Fruit fly (Drosophila melanogaster) whole organism, embryonic: ENCODE measurements around the gene CG46467.

Source experiments
- Adf1 ChIP-seq: fragments of 200-800 bp; sonication (Bioruptor generic); IDR thresholded peaks from 2 replicates; pipeline ENCODE4 v1.3.6; 2022; ENCODE audit warnings: missing biosample characterization, missing genetic modification characterization
- B-H2 ChIP-seq: fragments of 200-800 bp; sonication (Bioruptor generic); optimal IDR thresholded peaks from 2 replicates; lab custom pipeline; 2018; ENCODE audit warnings: missing biosample characterization, mild to moderate bottlenecking, missing genetic modification characterization
- CG10267 ChIP-seq: fragments of 200-800 bp; sonication (Bioruptor generic); optimal IDR thresholded peaks from 2 replicates; lab custom pipeline; 2018; ENCODE audit warnings: missing biosample characterization, mild to moderate bottlenecking, missing genetic modification characterization, moderate library complexity
- CG12071 ChIP-seq: fragments of 200-800 bp; sonication (Bioruptor generic); optimal IDR thresholded peaks from 3 replicates; lab custom pipeline; 2018; ENCODE audit warnings: missing biosample characterization, mild to moderate bottlenecking, missing genetic modification characterization
- CG12236 ChIP-seq: fragments of 200-800 bp; sonication (Bioruptor generic); optimal IDR thresholded peaks from 2 replicates; lab custom pipeline; 2016; ENCODE audit warnings: missing biosample characterization, missing genetic modification characterization
- CG12744 ChIP-seq: fragments of 200-800 bp; sonication (Bioruptor generic); optimal IDR thresholded peaks from 2 replicates; lab custom pipeline; 2016; ENCODE audit warnings: missing biosample characterization, missing genetic modification characterization
- CG14710 ChIP-seq: fragments of 200-800 bp; sonication (Bioruptor generic); optimal IDR thresholded peaks from 3 replicates; lab custom pipeline; 2019; ENCODE audit warnings: missing biosample characterization, mild to moderate bottlenecking, missing genetic modification characterization, moderate library complexity
- CG15011 ChIP-seq: fragments of 200-800 bp; sonication (Bioruptor generic); optimal IDR thresholded peaks from 3 replicates; lab custom pipeline; 2018; ENCODE audit warnings: missing biosample characterization, mild to moderate bottlenecking, missing genetic modification characterization
- CG17328 ChIP-seq: fragments of 200-800 bp; sonication (Bioruptor generic); IDR thresholded peaks from 2 replicates; pipeline ENCODE4 v1.3.6; 2022; ENCODE audit warnings: missing biosample characterization, missing genetic modification characterization
- CG18764 ChIP-seq: fragments of 200-800 bp; sonication (Bioruptor generic); optimal IDR thresholded peaks from 3 replicates; lab custom pipeline; 2016; ENCODE audit warnings: missing biosample characterization, missing genetic modification characterization
- CG3838 ChIP-seq: fragments of 200-800 bp; sonication (Bioruptor generic); optimal IDR thresholded peaks from 3 replicates; lab custom pipeline; 2016; ENCODE audit warnings: missing biosample characterization, missing genetic modification characterization
- CG43689 ChIP-seq: fragments of 200-800 bp; sonication (Bioruptor generic); IDR thresholded peaks from 2 replicates; pipeline ENCODE4 v1.3.6; 2022; ENCODE audit warnings: missing biosample characterization, missing genetic modification characterization
- CG4730 ChIP-seq: fragments of 200-800 bp; sonication (Bioruptor generic); IDR thresholded peaks from 2 replicates; pipeline ENCODE4 v1.3.6; 2022; ENCODE audit warnings: missing biosample characterization, missing genetic modification characterization
- CG6254 ChIP-seq: fragments of 200-800 bp; sonication (Bioruptor generic); optimal IDR thresholded peaks from 3 replicates; lab custom pipeline; 2017; ENCODE audit warnings: mild to moderate bottlenecking, missing biosample characterization, missing genetic modification reagents, missing genetic modification characterization
- CG9215 ChIP-seq: fragments of 200-800 bp; sonication (Bioruptor generic); IDR thresholded peaks from 2 replicates; pipeline ENCODE4 v1.3.6; 2022; ENCODE audit warnings: missing biosample characterization, missing genetic modification characterization
- Dek ChIP-seq: fragments of 200-800 bp; sonication (Bioruptor generic); optimal IDR thresholded peaks from 3 replicates; lab custom pipeline; 2019; ENCODE audit warnings: missing biosample characterization, mild to moderate bottlenecking, missing genetic modification characterization, moderate library complexity
- Dp ChIP-seq: fragments of 200-800 bp; sonication (Bioruptor generic); optimal IDR thresholded peaks from 2 replicates; lab custom pipeline; 2018; ENCODE audit warnings: missing biosample characterization, mild to moderate bottlenecking, missing genetic modification characterization, moderate library complexity
- Fer3 ChIP-seq: fragments of 200-800 bp; sonication (Bioruptor generic); optimal IDR thresholded peaks from 2 replicates; lab custom pipeline; 2018; ENCODE audit warnings: missing biosample characterization, mild to moderate bottlenecking, missing genetic modification characterization, moderate library complexity
- GATAe ChIP-seq: fragments of 200-800 bp; sonication (Bioruptor generic); conservative IDR thresholded peaks from 2 replicates; pipeline ENCODE4 v1.3.6; 2022; ENCODE audit warnings: missing biosample characterization, missing genetic modification characterization
- Gug ChIP-seq: fragments of 200-800 bp; sonication (Bioruptor generic); IDR thresholded peaks from 4 replicates; pipeline ENCODE4 v1.3.6; 2022; ENCODE audit warnings: missing biosample characterization, missing genetic modification characterization
- HHEX ChIP-seq: fragments of 200-800 bp; sonication (Bioruptor generic); optimal IDR thresholded peaks from 3 replicates; lab custom pipeline; 2017; ENCODE audit warnings: missing biosample characterization, mild to moderate bottlenecking, missing genetic modification characterization, missing genetic modification reagents
- Hsf ChIP-seq: fragments of 200-800 bp; sonication (Bioruptor generic); optimal IDR thresholded peaks from 3 replicates; lab custom pipeline; 2016; ENCODE audit warnings: missing biosample characterization, missing genetic modification characterization
- Kr ChIP-seq: fragments of 200-800 bp; sonication (Bioruptor generic); optimal IDR thresholded peaks from 2 replicates; lab custom pipeline; 2017; ENCODE audit warnings: missing biosample characterization, mild to moderate bottlenecking, missing genetic modification characterization
- NFAT ChIP-seq: fragments of 200-800 bp; sonication (Bioruptor generic); IDR thresholded peaks from 2 replicates; pipeline ENCODE4 v1.3.6; 2022; ENCODE audit warnings: missing biosample characterization, missing genetic modification characterization
- Ravus ChIP-seq: fragments of 200-800 bp; sonication (Bioruptor generic); IDR thresholded peaks from 2 replicates; pipeline ENCODE4 v1.3.6; 2022; ENCODE audit warnings: missing biosample characterization, missing genetic modification characterization
- TFAM ChIP-seq: fragments of 200-800 bp; sonication (Bioruptor generic); optimal IDR thresholded peaks from 2 replicates; lab custom pipeline; 2017; ENCODE audit warnings: missing biosample characterization, missing genetic modification characterization, inconsistent platforms
- Trl ChIP-seq, 3 experiments: fragments of >200 bp in 2 of 3; fragments of 200-800 bp in 1 of 3; sonication (Bioruptor generic) in 1 of 3; optimal IDR thresholded peaks; 2 replicates in 1 of 3; 3 replicates in 2 of 3; lab custom pipeline; 2016 to 2017; ENCODE audit warnings: missing biosample characterization in 1 of 3, missing genetic modification characterization in 1 of 3
- Xbp1 ChIP-seq: fragments of 200-800 bp; sonication (Bioruptor generic); optimal IDR thresholded peaks from 3 replicates; lab custom pipeline; 2016; ENCODE audit warnings: missing biosample characterization, mild to moderate bottlenecking, missing genetic modification characterization
- abd-A ChIP-seq: fragments of 200-800 bp; sonication (Bioruptor generic); optimal IDR thresholded peaks from 3 replicates; lab custom pipeline; 2019; ENCODE audit warnings: missing biosample characterization, mild to moderate bottlenecking, missing genetic modification characterization, moderate library complexity
- chif ChIP-seq, 2 experiments: fragments of 200-800 bp; sonication (Bioruptor generic); optimal IDR thresholded peaks; 3 replicates each; lab custom pipeline; 2016; ENCODE audit warnings: missing biosample characterization in 2 of 2, missing genetic modification characterization in 2 of 2
- chinmo ChIP-seq: fragments of 200-800 bp; sonication (Bioruptor generic); IDR thresholded peaks from 4 replicates; pipeline ENCODE4 v1.3.6; 2022; ENCODE audit warnings: missing biosample characterization, missing genetic modification characterization; ENCODE audit not compliant: partially characterized antibody
- chn ChIP-seq: fragments of 200-800 bp; sonication (Bioruptor generic); optimal IDR thresholded peaks from 2 replicates; lab custom pipeline; 2016; ENCODE audit warnings: missing biosample characterization, missing genetic modification characterization
- croc ChIP-seq: fragments of 200-800 bp; sonication (Bioruptor generic); conservative IDR thresholded peaks from 3 replicates; pipeline ENCODE4 v1.3.6; 2022; ENCODE audit warnings: missing biosample characterization, missing genetic modification characterization
- cwo ChIP-seq: fragments of 200-800 bp; sonication (Bioruptor generic); optimal IDR thresholded peaks from 3 replicates; lab custom pipeline; 2017; ENCODE audit warnings: missing biosample characterization, missing genetic modification characterization, mild to moderate bottlenecking, moderate library complexity, missing genetic modification reagents
- dmrt99B ChIP-seq: fragments of 200-800 bp; sonication (Bioruptor generic); optimal IDR thresholded peaks from 2 replicates; lab custom pipeline; 2018; ENCODE audit warnings: missing biosample characterization, mild to moderate bottlenecking, missing genetic modification characterization, moderate library complexity
- ewg ChIP-seq: fragments of 200-800 bp; sonication (Bioruptor generic); optimal IDR thresholded peaks from 3 replicates; lab custom pipeline; 2017; ENCODE audit warnings: mild to moderate bottlenecking, missing biosample characterization, missing genetic modification reagents, missing genetic modification characterization
- fd3F ChIP-seq: fragments of 200-800 bp; sonication (Bioruptor generic); optimal IDR thresholded peaks from 2 replicates; lab custom pipeline; 2018; ENCODE audit warnings: missing biosample characterization, mild to moderate bottlenecking, missing genetic modification characterization, moderate library complexity
- fd96Cb ChIP-seq: fragments of 200-800 bp; sonication (Bioruptor generic); optimal IDR thresholded peaks from 2 replicates; lab custom pipeline; 2018; ENCODE audit warnings: missing biosample characterization, mild to moderate bottlenecking, missing genetic modification characterization, moderate library complexity
- hbn ChIP-seq: fragments of 200-800 bp; sonication (Bioruptor generic); IDR thresholded peaks from 2 replicates; pipeline ENCODE4 v1.3.6; 2022; ENCODE audit warnings: missing biosample characterization, missing genetic modification characterization; ENCODE audit not compliant: partially characterized antibody
- hth ChIP-seq: fragments of >200 bp; optimal IDR thresholded peaks from 2 replicates; lab custom pipeline; 2017; ENCODE audit warnings: inconsistent platforms
- ken ChIP-seq: fragments of 200-800 bp; sonication (Bioruptor generic); IDR thresholded peaks from 3 replicates; pipeline ENCODE4 v1.3.6; 2022; ENCODE audit warnings: missing biosample characterization, missing genetic modification characterization
- lab ChIP-seq: fragments of 200-800 bp; sonication (Bioruptor generic); optimal IDR thresholded peaks from 3 replicates; lab custom pipeline; 2017; ENCODE audit warnings: missing biosample characterization, missing genetic modification characterization, mild to moderate bottlenecking, moderate library complexity, missing genetic modification reagents
- mam ChIP-seq: fragments of 200-800 bp; sonication (Bioruptor generic); optimal IDR thresholded peaks from 3 replicates; lab custom pipeline; 2016; ENCODE audit warnings: missing biosample characterization, missing genetic modification characterization
- oc ChIP-seq: fragments of 200-800 bp; sonication (Bioruptor generic); optimal IDR thresholded peaks from 2 replicates; lab custom pipeline; 2018; ENCODE audit warnings: missing biosample characterization, mild to moderate bottlenecking, missing genetic modification characterization, moderate library complexity
- pfk ChIP-seq: fragments of 200-800 bp; sonication (Bioruptor generic); optimal IDR thresholded peaks from 2 replicates; lab custom pipeline; 2018; ENCODE audit warnings: missing biosample characterization, mild to moderate bottlenecking, missing genetic modification characterization, moderate library complexity
- schlank ChIP-seq: fragments of 200-800 bp; sonication (Bioruptor generic); optimal IDR thresholded peaks from 2 replicates; lab custom pipeline; 2018; ENCODE audit warnings: missing biosample characterization, mild to moderate bottlenecking, missing genetic modification characterization
- tgo ChIP-seq: fragments of 200-800 bp; sonication (Bioruptor generic); IDR thresholded peaks from 3 replicates; pipeline ENCODE4 v1.3.6; 2022; ENCODE audit warnings: missing biosample characterization, missing genetic modification characterization
- tna ChIP-seq: fragments of 200-800 bp; sonication (Bioruptor generic); IDR thresholded peaks from 2 replicates; pipeline ENCODE4 v1.3.6; 2022; ENCODE audit warnings: missing biosample characterization, missing genetic modification characterization; ENCODE audit not compliant: partially characterized antibody
- wdn ChIP-seq: fragments of 200-800 bp; sonication (Bioruptor generic); IDR thresholded peaks from 2 replicates; pipeline ENCODE4 v1.3.6; 2022; ENCODE audit warnings: missing biosample characterization, missing genetic modification characterization
- yki ChIP-seq: fragments of >200 bp; optimal IDR thresholded peaks from 3 replicates; lab custom pipeline; 2018
- zf30C ChIP-seq: fragments of 200-800 bp; sonication (Bioruptor generic); optimal IDR thresholded peaks from 3 replicates; lab custom pipeline; 2018; ENCODE audit warnings: missing biosample characterization, mild to moderate bottlenecking, missing genetic modification characterization

Gene CG46467

dm6 chr3R:9870378-9870777 is 4.1 kb upstream of the CG46467 start (continued):
- TF ChIP-seq CG12744 (no peak), CG18764 (GFP tag; lab: Kevin White, UChicago) (no peak), Xbp1 (peak; percentile 14), schlank (tag; lab: Kevin White, UChicago) (no peak), pfk (GFP tag; lab: Kevin White, UChicago) (no peak), cwo (no peak), Dp (GFP tag; lab: Kevin White, UChicago) (no peak), HHEX (GFP tag; lab: Kevin White, UChicago) (no peak), wdn (no peak), fd96Cb (tag; lab: Kevin White, UChicago) (peak; percentile 42), CG3838 (GFP tag; lab: Kevin White, UChicago) (no peak), TFAM (GFP tag; lab: Kevin White, UChicago) (no peak), yki (lab: Kevin White, UChicago) (no peak), fd3F (no peak), abd-A (no peak), dmrt99B (tag; lab: Kevin White, UChicago) (peak; percentile 36), CG10267 (tag; lab: Kevin White, UChicago) (peak; percentile 19), Adf1 (GFP tag; lab: Robert Waterston, UW) (no peak), CG9215 (GFP tag; lab: Robert Waterston, UW) (no peak), CG43689 (GFP tag; lab: Robert Waterston, UW) (no peak), B-H2 (GFP tag; lab: Kevin White, UChicago) (no peak), zf30C (GFP tag; lab: Kevin White, UChicago) (peak; percentile 52), CG14710 (tag; lab: Kevin White, UChicago) (no peak), CG12236 (GFP tag; lab: Kevin White, UChicago) (no peak), CG15011 (GFP tag; lab: Kevin White, UChicago) (no peak), NFAT (GFP tag; lab: Robert Waterston, UW) (no peak), lab (GFP tag; lab: Kevin White, UChicago) (no peak), tna (no peak), GATAe (GFP tag; lab: Robert Waterston, UW) (no peak), Hsf (GFP tag; lab: Kevin White, UChicago) (no peak), hbn (GFP tag; lab: Robert Waterston, UW) (no peak), chn (no peak), tgo (GFP tag; lab: Robert Waterston, UW) (no peak), Trl (optimal IDR thresholded peaks at IDR 0.05; lab: Kevin White, UChicago) (no peak), Trl (GFP tag; optimal IDR thresholded peaks at IDR 0.05; lab: Kevin White, UChicago) (no peak), CG17328 (GFP tag; lab: Robert Waterston, UW) (no peak), Gug (no peak), ken (GFP tag; lab: Robert Waterston, UW) (no peak), chinmo (GFP tag; lab: Robert Waterston, UW) (no peak), mam (GFP tag; lab: Kevin White, UChicago) (no peak), CG6254 (GFP tag; lab: Kevin White, UChicago) (no peak), chif (GFP tag; optimal IDR thresholded peaks at IDR 0.05; lab: Kevin White, UChicago) (no peak), CG4730 (GFP tag; lab: Robert Waterston, UW) (no peak), Dek (tag; lab: Kevin White, UChicago) (no peak), ewg (GFP tag; lab: Kevin White, UChicago) (no peak), Kr (no peak), CG12071 (GFP tag; lab: Kevin White, UChicago) (no peak), Ravus (no peak), hth (lab: Kevin White, UChicago) (no peak), Fer3 (tag; lab: Kevin White, UChicago) (no peak), oc (tag; lab: Kevin White, UChicago) (no peak), croc (GFP tag; lab: Robert Waterston, UW) (no peak)
